Worm (Caenorhabditis elegans) whole organism, L3 larva: ENCODE measurements around the gene F54D1.6.

ENCODE experiments used
- ZK546.5 ChIP-seq: sonication (generic microtip); optimal IDR thresholded peaks from 2 replicates; lab custom pipeline; 2017; ENCODE audit warnings: missing biosample characterization, missing genetic modification characterization
- aly-2 ChIP-seq: fragments of 150-350 bp; optimal IDR thresholded peaks from 2 replicates; lab custom pipeline; 2014; ENCODE audit warnings: missing biosample characterization, missing genetic modification characterization
- ceh-28 ChIP-seq: fragments of 150-350 bp; optimal IDR thresholded peaks from 2 replicates; lab custom pipeline; 2014; ENCODE audit warnings: missing biosample characterization, missing genetic modification reagents, missing genetic modification characterization
- ceh-82 ChIP-seq: fragments of 150-350 bp; optimal IDR thresholded peaks from 2 replicates; lab custom pipeline; 2014; ENCODE audit warnings: missing biosample characterization, missing genetic modification characterization
- ceh-9 ChIP-seq: sonication (generic microtip); optimal IDR thresholded peaks from 2 replicates; lab custom pipeline; 2018; ENCODE audit warnings: missing biosample characterization, missing genetic modification characterization
- daf-12 ChIP-seq: fragments of 150-350 bp; optimal IDR thresholded peaks from 2 replicates; lab custom pipeline; 2014; ENCODE audit warnings: missing biosample characterization, missing genetic modification reagents, missing genetic modification characterization
- egl-27 ChIP-seq: sonication (generic microtip); optimal IDR thresholded peaks from 4 replicates; lab custom pipeline; 2017; ENCODE audit warnings: missing biosample characterization, missing genetic modification reagents, missing genetic modification characterization
- egl-5 ChIP-seq: fragments of 150-350 bp; optimal IDR thresholded peaks from 2 replicates; lab custom pipeline; 2017; ENCODE audit warnings: missing biosample characterization, missing genetic modification reagents, missing genetic modification characterization, inconsistent platforms
- elt-1 ChIP-seq: fragments of 150-350 bp; optimal IDR thresholded peaks from 2 replicates; lab custom pipeline; 2014; ENCODE audit warnings: missing biosample characterization, missing genetic modification characterization
- elt-2 ChIP-seq: sonication (generic microtip); optimal IDR thresholded peaks from 2 replicates; lab custom pipeline; 2016; ENCODE audit warnings: missing genetic modification reagents, mild to moderate bottlenecking, missing genetic modification characterization, missing compliant biosample characterization
- eor-1 ChIP-seq, 2 experiments: fragments of 150-350 bp; optimal IDR thresholded peaks; 2 replicates each; lab custom pipeline; 2014 to 2018; ENCODE audit warnings: missing biosample characterization in 2 of 2, missing genetic modification characterization in 2 of 2
- fkh-10 ChIP-seq: sonication (generic microtip); optimal IDR thresholded peaks from 2 replicates; lab custom pipeline; 2017; ENCODE audit warnings: missing biosample characterization, missing genetic modification reagents, missing genetic modification characterization
- fkh-2 ChIP-seq: fragments of 150-350 bp; optimal IDR thresholded peaks from 2 replicates; lab custom pipeline; 2014; ENCODE audit warnings: missing biosample characterization, missing genetic modification reagents, missing genetic modification characterization
- fos-1 ChIP-seq: fragments of 150-350 bp; optimal IDR thresholded peaks from 2 replicates; lab custom pipeline; 2014; ENCODE audit warnings: missing biosample characterization, missing genetic modification characterization
- hmg-11 ChIP-seq: sonication (generic microtip); optimal IDR thresholded peaks from 2 replicates; lab custom pipeline; 2016; ENCODE audit warnings: missing genetic modification characterization, missing compliant biosample characterization
- jun-1 ChIP-seq: fragments of 150-350 bp; optimal IDR thresholded peaks from 2 replicates; lab custom pipeline; 2014; ENCODE audit warnings: missing biosample characterization, missing genetic modification reagents, missing genetic modification characterization
- lin-15B ChIP-seq: fragments of 150-350 bp; optimal IDR thresholded peaks from 2 replicates; lab custom pipeline; 2014; ENCODE audit warnings: missing biosample characterization, missing genetic modification characterization
- lin-39 ChIP-seq: fragments of 150-350 bp; optimal IDR thresholded peaks from 2 replicates; lab custom pipeline; 2018; ENCODE audit warnings: missing biosample characterization, missing genetic modification reagents, missing genetic modification characterization
- mdl-1 ChIP-seq: fragments of 150-350 bp; optimal IDR thresholded peaks from 2 replicates; lab custom pipeline; 2014; ENCODE audit warnings: missing biosample characterization, missing genetic modification characterization
- nfya-1 ChIP-seq: sonication (generic microtip); optimal IDR thresholded peaks from 2 replicates; lab custom pipeline; 2017; ENCODE audit warnings: missing genetic modification characterization, mild to moderate bottlenecking, missing compliant biosample characterization, antibody characterized with exemption, moderate library complexity; ENCODE audit not compliant: insufficient read depth
- nhr-12 ChIP-seq: fragments of 150-350 bp; optimal IDR thresholded peaks from 2 replicates; lab custom pipeline; 2014; ENCODE audit warnings: missing biosample characterization, missing genetic modification characterization
- nhr-23 ChIP-seq: fragments of 150-350 bp; optimal IDR thresholded peaks from 2 replicates; lab custom pipeline; 2014; ENCODE audit warnings: missing biosample characterization, missing genetic modification reagents, missing genetic modification characterization
- nhr-237 ChIP-seq: fragments of 150-350 bp; optimal IDR thresholded peaks from 2 replicates; lab custom pipeline; 2014; ENCODE audit warnings: missing biosample characterization, missing genetic modification characterization
- nhr-25 ChIP-seq: sonication (generic microtip); optimal IDR thresholded peaks from 2 replicates; lab custom pipeline; 2017; ENCODE audit warnings: missing biosample characterization, missing genetic modification characterization
- nhr-28 ChIP-seq: fragments of 150-350 bp; optimal IDR thresholded peaks from 2 replicates; lab custom pipeline; 2014; ENCODE audit warnings: missing biosample characterization, missing genetic modification characterization
- nhr-43 ChIP-seq: sonication (generic microtip); optimal IDR thresholded peaks from 2 replicates; lab custom pipeline; 2016; ENCODE audit warnings: mild to moderate bottlenecking, missing genetic modification characterization, missing compliant biosample characterization; ENCODE audit not compliant: poor library complexity, severe bottlenecking
- nhr-67 ChIP-seq: fragments of 150-350 bp; optimal IDR thresholded peaks from 2 replicates; lab custom pipeline; 2014; ENCODE audit warnings: missing biosample characterization, missing genetic modification characterization
- nhr-76 ChIP-seq: fragments of 150-350 bp; sonication (generic microtip); optimal IDR thresholded peaks from 5 replicates; lab custom pipeline; 2014; ENCODE audit warnings: missing biosample characterization, missing genetic modification characterization
- nhr-77 ChIP-seq: fragments of 150-350 bp; optimal IDR thresholded peaks from 2 replicates; lab custom pipeline; 2014; ENCODE audit warnings: missing biosample characterization, missing genetic modification characterization
- pha-4 ChIP-seq: fragments of 150-350 bp; optimal IDR thresholded peaks from 2 replicates; lab custom pipeline; 2014; ENCODE audit warnings: missing biosample characterization, missing genetic modification reagents, missing genetic modification characterization
- snpc-4 ChIP-seq: fragments of 150-350 bp; optimal IDR thresholded peaks from 2 replicates; lab custom pipeline; 2014; ENCODE audit warnings: missing biosample characterization, missing genetic modification characterization
- tbx-2 ChIP-seq: sonication (generic microtip); optimal IDR thresholded peaks from 2 replicates; lab custom pipeline; 2016; ENCODE audit warnings: mild to moderate bottlenecking, missing genetic modification characterization, missing compliant biosample characterization
- unc-39 ChIP-seq: sonication (generic microtip); optimal IDR thresholded peaks from 4 replicates; lab custom pipeline; 2017; ENCODE audit warnings: missing biosample characterization, missing genetic modification characterization
- unc-62 ChIP-seq: fragments of 150-350 bp; sonication (generic microtip); optimal IDR thresholded peaks from 4 replicates; lab custom pipeline; 2014; ENCODE audit warnings: missing biosample characterization, missing genetic modification reagents, missing genetic modification characterization
- zag-1 ChIP-seq: fragments of 150-350 bp; optimal IDR thresholded peaks from 2 replicates; lab custom pipeline; 2014; ENCODE audit warnings: missing biosample characterization, missing genetic modification characterization
- ztf-11 ChIP-seq: fragments of 150-350 bp; optimal IDR thresholded peaks from 2 replicates; lab custom pipeline; 2014; ENCODE audit warnings: missing biosample characterization, missing genetic modification characterization
- ztf-4 ChIP-seq: fragments of 150-350 bp; optimal IDR thresholded peaks from 2 replicates; lab custom pipeline; 2014; ENCODE audit warnings: missing biosample characterization, missing genetic modification characterization

The F54D1.6 gene

ce11 chrIV:11316640-11317039 lies 29.0 kb downstream of the F54D1.6 start:
- no peak for TF ChIP-seq nhr-23 (tag; lab: Kevin White, UChicago)
- TF ChIP-seq pha-4 = peak; percentile 57

DNA sequence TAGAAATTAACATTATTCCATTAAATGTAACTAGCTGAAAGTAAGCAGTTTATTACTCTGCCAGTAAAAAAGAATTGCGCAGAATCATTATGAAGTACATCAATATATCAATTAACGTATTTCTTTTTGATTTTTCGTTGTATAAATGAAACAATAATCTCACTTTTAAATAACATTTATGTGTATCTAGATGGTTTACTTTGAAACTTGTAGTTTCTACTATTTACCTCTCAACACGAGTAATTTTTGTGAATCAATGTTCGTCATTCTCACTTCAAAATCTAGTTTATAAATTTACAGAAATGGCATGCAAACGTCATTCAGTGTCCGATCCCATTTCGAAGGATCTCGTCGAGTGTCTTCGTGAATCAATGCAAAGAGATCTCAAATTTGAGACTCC lies 29.5 kb downstream of the F54D1.6 start, which contains the start of gene gspd-1:
Gene gspd-1, plus strand, starts transcription at position 301 of the 400 bp plus-strand sequence.
- no peak for TF ChIP-seq nhr-77 (tag; lab: Kevin White, UChicago)
- TF ChIP-seq jun-1 (tag; lab: Kevin White, UChicago) = no peak
- TF ChIP-seq unc-39 = no peak
- no peak for TF ChIP-seq fkh-10 (GFP tag; lab: Kevin White, UChicago)
- no peak for TF ChIP-seq ceh-28 (tag; lab: Kevin White, UChicago)
- no peak for TF ChIP-seq egl-5 (tag; lab: Kevin White, UChicago)
- TF ChIP-seq tbx-2 = no peak
- no peak for TF ChIP-seq nhr-12 (tag; lab: Kevin White, UChicago)
- TF ChIP-seq daf-12 (tag; lab: Kevin White, UChicago) = no peak
- no peak for TF ChIP-seq nhr-76 (tag; lab: Kevin White, UChicago)
- TF ChIP-seq nhr-23 (tag; lab: Kevin White, UChicago) = no peak
- no peak for TF ChIP-seq egl-27 (tag; lab: Kevin White, UChicago)
- TF ChIP-seq eor-1 (tag; optimal IDR thresholded peaks at IDR 0.05; lab: Kevin White, UChicago) = no peak

DNA sequence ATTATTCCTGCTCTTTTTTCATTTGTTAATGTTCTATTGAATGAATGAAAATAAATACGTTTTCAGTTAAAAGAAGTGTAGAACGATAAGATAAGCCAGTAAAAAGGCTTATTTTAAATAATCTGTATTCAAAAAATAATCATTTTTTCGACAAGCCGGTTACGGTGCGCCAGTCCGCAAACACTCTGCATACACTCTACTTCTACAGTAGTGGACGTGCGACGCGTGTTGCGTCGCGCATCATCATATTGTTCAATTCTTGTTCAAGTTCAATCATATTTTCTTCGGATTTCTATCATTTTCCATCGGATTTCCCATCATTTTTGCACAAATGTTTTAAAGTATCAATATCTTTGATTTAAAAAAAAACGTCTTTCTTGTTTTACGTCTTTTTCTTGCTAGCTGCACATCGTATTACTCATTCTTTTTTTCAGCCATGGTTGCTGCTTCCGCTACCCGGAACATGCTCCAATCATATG lies 32.3 kb downstream of the F54D1.6 start, which contains the start of gene B0035.18:
Gene B0035.18, plus strand, starts transcription at position 429 of the 479 bp plus-strand sequence.
- no peak for TF ChIP-seq nhr-25
- TF ChIP-seq nhr-43 (tag; lab: Kevin White, UChicago) = no peak
- TF ChIP-seq unc-62 (GFP tag; lab: Kevin White, UChicago) = no peak
- TF ChIP-seq nfya-1 (tag; lab: Kevin White, UChicago) = no peak
- no peak for TF ChIP-seq daf-12 (tag; lab: Kevin White, UChicago)
- no peak for TF ChIP-seq nhr-77 (tag; lab: Kevin White, UChicago)
- no peak for TF ChIP-seq mdl-1
- no peak for TF ChIP-seq nhr-12 (tag; lab: Kevin White, UChicago)
- no peak for TF ChIP-seq aly-2 (tag; lab: Kevin White, UChicago)
- no peak for TF ChIP-seq nhr-76 (tag; lab: Kevin White, UChicago)
- no peak for TF ChIP-seq hmg-11 (tag; lab: Kevin White, UChicago)
- TF ChIP-seq snpc-4 = no peak
- no peak for TF ChIP-seq nhr-67 (tag; lab: Kevin White, UChicago)
- no peak for TF ChIP-seq elt-1 (tag; lab: Kevin White, UChicago)
- no peak for TF ChIP-seq ZK546.5 (tag; lab: Kevin White, UChicago)
- no peak for TF ChIP-seq fos-1
- no peak for TF ChIP-seq eor-1 (tag; optimal IDR thresholded peaks at IDR 0.05; lab: Kevin White, UChicago)
- TF ChIP-seq lin-15B (tag; lab: Kevin White, UChicago) = no peak
- TF ChIP-seq ceh-9 (tag; lab: Kevin White, UChicago) = no peak

ce11 chrIV:11320500-11320899 lies 32.9 kb downstream of the F54D1.6 start, which contains the start of gene edg-1:
Gene edg-1 (plus strand): TSS chrIV:11320800.
- TF ChIP-seq nfya-1 (tag; lab: Kevin White, UChicago) = no peak
- no peak for TF ChIP-seq fkh-2 (tag; lab: Kevin White, UChicago)
- TF ChIP-seq ztf-4 (tag; lab: Kevin White, UChicago) = no peak
- no peak for TF ChIP-seq zag-1 (tag; lab: Kevin White, UChicago)
- no peak for TF ChIP-seq nhr-28 (tag; lab: Kevin White, UChicago)
- no peak for TF ChIP-seq ceh-28 (tag; lab: Kevin White, UChicago)
- no peak for TF ChIP-seq nhr-76 (tag; lab: Kevin White, UChicago)
- TF ChIP-seq nhr-67 (tag; lab: Kevin White, UChicago) = no peak
- TF ChIP-seq lin-39 (tag; lab: Kevin White, UChicago) = no peak
- no peak for TF ChIP-seq nhr-237 (tag; lab: Kevin White, UChicago)
- no peak for TF ChIP-seq elt-2
- no peak for TF ChIP-seq ztf-11
- no peak for TF ChIP-seq ceh-82
